Comparison of ENCODE assay signal across 4 fruit fly cellular contexts in the genomic region with DNA sequence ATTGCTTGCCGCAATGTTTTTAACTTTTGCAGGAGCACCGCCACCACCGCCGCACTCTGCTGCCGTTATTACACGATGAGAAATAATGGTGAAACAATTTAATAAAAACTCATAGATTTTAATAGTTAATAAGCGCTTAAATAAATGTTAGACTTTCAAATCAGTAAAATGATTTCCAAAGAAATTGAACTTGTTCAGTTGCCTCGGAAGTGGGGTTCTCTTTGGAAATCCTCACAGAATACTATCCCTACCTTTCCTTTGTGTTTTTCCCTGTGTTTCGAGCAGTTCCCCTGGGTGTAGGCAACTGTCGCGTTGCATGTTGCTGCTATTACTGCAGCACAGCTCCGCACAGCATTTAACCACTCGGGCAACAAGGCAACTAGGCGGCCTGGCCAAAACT.
TF ChIP-seq lines count a peak whose summit lies in the region.

No protein-coding gene starts in this region.

- TF ChIP-seq CTCF in whole organism, embryonic (GFP tag; optimal IDR thresholded peaks at IDR 0.05; lab: Kevin White, UChicago), result no peak

TF ChIP-seq in whole organism, embryonic, 481 proteins besides CTCF, POLR2A, EP300 and RAD21:
- TF ChIP-seq Drgx (GFP tag; IDR thresholded peaks at IDR 0.05; lab: Robert Waterston, UW) (peak; percentile 27; the same call in 1 of the 2 replicates), CG8944 (GFP tag; optimal IDR thresholded peaks at IDR 0.05; lab: Kevin White, UChicago) (no peak), CHES-1-like (GFP tag; optimal IDR thresholded peaks at IDR 0.05; lab: Kevin White, UChicago) (no peak), lola (GFP tag; optimal IDR thresholded peaks at IDR 0.05; lab: Kevin White, UChicago) (no peak), schlank (tag; optimal IDR thresholded peaks at IDR 0.05; lab: Kevin White, UChicago) (no peak)

TF ChIP-seq in whole organism, prepupa, 60 proteins besides CTCF, POLR2A, EP300 and RAD21 (continues in another document):
- TF ChIP-seq dsx (GFP tag; optimal IDR thresholded peaks at IDR 0.05; lab: Kevin White, UChicago; ENCODE audit: poor library complexity, severe bottlenecking), result no peak
- peak; percentile 29 for TF ChIP-seq Met (GFP tag; optimal IDR thresholded peaks at IDR 0.05; lab: Kevin White, UChicago)
- peak; percentile 16 for TF ChIP-seq CG3032 (tag; optimal IDR thresholded peaks at IDR 0.05; lab: Kevin White, UChicago)
- TF ChIP-seq pdm3 (GFP tag; optimal IDR thresholded peaks at IDR 0.05; lab: Kevin White, UChicago), result peak; percentile 34
- TF ChIP-seq Hr4 (GFP tag; optimal IDR thresholded peaks at IDR 0.05; lab: Kevin White, UChicago), result peak; percentile 73
- peak; percentile 5 for TF ChIP-seq CG8632 (GFP tag; optimal IDR thresholded peaks at IDR 0.05; lab: Kevin White, UChicago)
- no peak for TF ChIP-seq Sox15 (GFP tag; optimal IDR thresholded peaks at IDR 0.05; lab: Kevin White, UChicago)
- TF ChIP-seq CG32006 (GFP tag; optimal IDR thresholded peaks at IDR 0.05; lab: Kevin White, UChicago), result peak; percentile 65
- TF ChIP-seq topi (GFP tag; optimal IDR thresholded peaks at IDR 0.05; lab: Kevin White, UChicago), result peak; percentile 28
- TF ChIP-seq CG11902 (GFP tag; optimal IDR thresholded peaks at IDR 0.05; lab: Kevin White, UChicago), result no peak
- TF ChIP-seq CG6808 (GFP tag; optimal IDR thresholded peaks at IDR 0.05; lab: Kevin White, UChicago), result peak; percentile 19
- TF ChIP-seq Smox (GFP tag; optimal IDR thresholded peaks at IDR 0.05; lab: Kevin White, UChicago), result peak; percentile 5
- peak; percentile 23 for TF ChIP-seq acj6 (GFP tag; optimal IDR thresholded peaks at IDR 0.05; lab: Kevin White, UChicago)
- TF ChIP-seq Lpt (GFP tag; optimal IDR thresholded peaks at IDR 0.05; lab: Kevin White, UChicago), result peak; percentile 43
- peak; percentile 82 for TF ChIP-seq Eip78C (GFP tag; lab: Kevin White, UChicago)
- no peak for TF ChIP-seq fkh (GFP tag; optimal IDR thresholded peaks at IDR 0.05; lab: Kevin White, UChicago)
- no peak for TF ChIP-seq Hr39 (GFP tag; optimal IDR thresholded peaks at IDR 0.05; lab: Kevin White, UChicago)
- peak; percentile 10 for TF ChIP-seq CG4318 (GFP tag; optimal IDR thresholded peaks at IDR 0.05; lab: Kevin White, UChicago)
- TF ChIP-seq CG11294 (GFP tag; IDR thresholded peaks at IDR 0.05; lab: Robert Waterston, UW), result no peak
- no peak for TF ChIP-seq Hr38 (GFP tag; optimal IDR thresholded peaks at IDR 0.05; lab: Kevin White, UChicago)
- peak; percentile 12 for TF ChIP-seq CG11762 (GFP tag; optimal IDR thresholded peaks at IDR 0.05; lab: Kevin White, UChicago; ENCODE audit: insufficient read depth)
- peak; percentile 34 for TF ChIP-seq CG10631 (GFP tag; optimal IDR thresholded peaks at IDR 0.05; lab: Kevin White, UChicago)
- peak; percentile 61; the same call in 2 of the 3 replicates for TF ChIP-seq CG8119 (GFP tag; IDR thresholded peaks at IDR 0.05; lab: Robert Waterston, UW)
- TF ChIP-seq Eip75B (GFP tag; optimal IDR thresholded peaks at IDR 0.05; lab: Kevin White, UChicago), result peak; percentile 36
- peak; percentile 19 for TF ChIP-seq fd59A (GFP tag; optimal IDR thresholded peaks at IDR 0.05; lab: Kevin White, UChicago)
- TF ChIP-seq ss (GFP tag; optimal IDR thresholded peaks at IDR 0.05; lab: Kevin White, UChicago), result peak; percentile 35 to 40
- no peak for TF ChIP-seq CG8319 (GFP tag; optimal IDR thresholded peaks at IDR 0.05; lab: Kevin White, UChicago)

TF ChIP-seq in whole organism, pupa, 21 proteins besides CTCF, POLR2A, EP300 and RAD21:
- TF ChIP-seq Ets98B (GFP tag; IDR thresholded peaks at IDR 0.05; lab: Robert Waterston, UW) (no peak), Pif1B (GFP tag; optimal IDR thresholded peaks at IDR 0.05; lab: Kevin White, UChicago) (peak; percentile 18), Snoo (tag; optimal IDR thresholded peaks at IDR 0.05; lab: Kevin White, UChicago) (peak; percentile 4), Pif1A (GFP tag; optimal IDR thresholded peaks at IDR 0.05; lab: Kevin White, UChicago) (peak; percentile 48), CG14655 (GFP tag; optimal IDR thresholded peaks at IDR 0.05; lab: Kevin White, UChicago) (peak; percentile 67), CG8301 (tag; optimal IDR thresholded peaks at IDR 0.05; lab: Kevin White, UChicago) (peak; percentile 56), CG15710 (tag; optimal IDR thresholded peaks at IDR 0.05; lab: Kevin White, UChicago) (peak; percentile 48), CG17806 (tag; optimal IDR thresholded peaks at IDR 0.05; lab: Kevin White, UChicago) (no peak), EcR (GFP tag; optimal IDR thresholded peaks at IDR 0.05; lab: Kevin White, UChicago) (no peak), CG8159 (tag; optimal IDR thresholded peaks at IDR 0.05; lab: Kevin White, UChicago) (peak; percentile 62), fd96Ca (GFP tag; IDR thresholded peaks at IDR 0.05; lab: Robert Waterston, UW) (no peak), CG34367 (tag; optimal IDR thresholded peaks at IDR 0.05; lab: Kevin White, UChicago) (peak; percentile 28), CG12605 (GFP tag; IDR thresholded peaks at IDR 0.05; lab: Robert Waterston, UW) (no peak), gl (tag; optimal IDR thresholded peaks at IDR 0.05; lab: Kevin White, UChicago) (no peak), CG9948 (tag; optimal IDR thresholded peaks at IDR 0.05; lab: Kevin White, UChicago) (peak; percentile 44)

TF ChIP-seq in whole organism, wandering third instar larva, 38 proteins besides CTCF, POLR2A, EP300 and RAD21:
- TF ChIP-seq Hnf4 (GFP tag; optimal IDR thresholded peaks at IDR 0.05; lab: Kevin White, UChicago), result no peak
- TF ChIP-seq Rel (GFP tag; optimal IDR thresholded peaks at IDR 0.05; lab: Kevin White, UChicago), result no peak
- TF ChIP-seq Rel (tag; optimal IDR thresholded peaks at IDR 0.05; lab: Kevin White, UChicago), result no peak
- TF ChIP-seq psq (GFP tag; optimal IDR thresholded peaks at IDR 0.05; lab: Kevin White, UChicago), result no peak
- no peak for TF ChIP-seq sage (GFP tag; optimal IDR thresholded peaks at IDR 0.05; lab: Kevin White, UChicago)
- TF ChIP-seq fru (GFP tag; optimal IDR thresholded peaks at IDR 0.05; lab: Kevin White, UChicago), result peak; percentile 16
- TF ChIP-seq woc (GFP tag; optimal IDR thresholded peaks at IDR 0.05; lab: Kevin White, UChicago), result no peak
- no peak for TF ChIP-seq Dif (GFP tag; optimal IDR thresholded peaks at IDR 0.05; lab: Kevin White, UChicago; ENCODE audit: partially characterized antibody)
- no peak for TF ChIP-seq tai (GFP tag; optimal IDR thresholded peaks at IDR 0.05; lab: Kevin White, UChicago)
TF ChIP-seq in whole organism, wandering third instar larva: peak in this region for 1.

Comparison
In these comparisons a context has a peak if more than half of its experiments do, and no peak if none do; other contexts are left out.
1. Of the 7 proteins assayed by ChIP-seq in both whole organism, embryonic and whole organism, prepupa: peak only in whole organism, embryonic: none; only in whole organism, prepupa: Lpt; in both: none; in neither: 6.